Worm (Caenorhabditis elegans) whole organism, L3 larva: ENCODE data around the gene Y37D8A.25.

Experiments used
- ama-1 ChIP-seq: fragments of 150-350 bp; optimal IDR thresholded peaks from 2 replicates; lab custom pipeline; 2018
- lin-39 ChIP-seq: fragments of 150-350 bp; optimal IDR thresholded peaks from 2 replicates; lab custom pipeline; 2018; ENCODE audit warnings: missing biosample characterization, missing genetic modification reagents, missing genetic modification characterization
- nhr-12 ChIP-seq: fragments of 150-350 bp; optimal IDR thresholded peaks from 2 replicates; lab custom pipeline; 2014; ENCODE audit warnings: missing biosample characterization, missing genetic modification characterization
- unc-62 ChIP-seq: fragments of 150-350 bp; sonication (generic microtip); optimal IDR thresholded peaks from 4 replicates; lab custom pipeline; 2014; ENCODE audit warnings: missing biosample characterization, missing genetic modification reagents, missing genetic modification characterization

ce11 chrIII:12794200-12794599, 25.9 kb downstream of the Y37D8A.25 start:
- TF ChIP-seq nhr-12 (tag; lab: Kevin White, UChicago) (no peak), unc-62 (no peak), ama-1 (no peak), lin-39 (tag; lab: Kevin White, UChicago) (no peak)
